Fruit fly (Drosophila melanogaster): ENCODE results near the gene FER.
A peak's percentile ranks its signal among the peaks of the same experiment; 100 is the strongest.

The FER gene

dm6 chr3R:9419300-9419652 is 24.9 kb upstream of the FER start (continued):
- no peak for TF ChIP-seq CG1832 (GFP tag; optimal IDR thresholded peaks at IDR 0.05)
- TF ChIP-seq bsh (GFP tag; optimal IDR thresholded peaks at IDR 0.05) = peak in 1 of 2 experiments; percentile 26
- peak; percentile 33 for TF ChIP-seq CG10543 (GFP tag; optimal IDR thresholded peaks at IDR 0.05)
- TF ChIP-seq CG2678 (tag; optimal IDR thresholded peaks at IDR 0.05) = no peak
- no peak for TF ChIP-seq Dp (GFP tag; optimal IDR thresholded peaks at IDR 0.05)
- TF ChIP-seq zf30C (GFP tag; optimal IDR thresholded peaks at IDR 0.05) = no peak
- TF ChIP-seq Sox102F (GFP tag; optimal IDR thresholded peaks at IDR 0.05) = no peak
- peak; percentile 23 for TF ChIP-seq Fer3 (tag; optimal IDR thresholded peaks at IDR 0.05)
- TF ChIP-seq CG4820 (GFP tag; optimal IDR thresholded peaks at IDR 0.05) = no peak
- TF ChIP-seq caup (GFP tag; optimal IDR thresholded peaks at IDR 0.05; ENCODE audit: severe bottlenecking) = no peak
- TF ChIP-seq odd (GFP tag; optimal IDR thresholded peaks at IDR 0.05) = no peak
- TF ChIP-seq sna (GFP tag; IDR thresholded peaks at IDR 0.05; ENCODE audit: partially characterized antibody) = no peak
- peak; percentile 22 for TF ChIP-seq ERR (GFP tag; optimal IDR thresholded peaks at IDR 0.05)
- no peak for TF ChIP-seq Dip2 (GFP tag; IDR thresholded peaks at IDR 0.05)
- no peak for TF ChIP-seq Six4 (GFP tag; optimal IDR thresholded peaks at IDR 0.05)
- no peak for TF ChIP-seq CG5245 (GFP tag; optimal IDR thresholded peaks at IDR 0.05)
- TF ChIP-seq CG9797 (GFP tag; optimal IDR thresholded peaks at IDR 0.05) = no peak
- peak; percentile 25 for TF ChIP-seq Hand (GFP tag; optimal IDR thresholded peaks at IDR 0.05)
- TF ChIP-seq tx (GFP tag; optimal IDR thresholded peaks at IDR 0.05) = no peak
- no peak for TF ChIP-seq CG8281 (tag; optimal IDR thresholded peaks at IDR 0.05)
- no peak for TF ChIP-seq CG10654 (GFP tag; optimal IDR thresholded peaks at IDR 0.05)
- no peak for TF ChIP-seq cas (GFP tag; IDR thresholded peaks at IDR 0.05)
- TF ChIP-seq CG14965 (GFP tag; optimal IDR thresholded peaks at IDR 0.05; ENCODE audit: borderline replicate concordance) = no peak
- peak; percentile 99 for TF ChIP-seq Trl (optimal IDR thresholded peaks at IDR 0.05)
- TF ChIP-seq Trl (GFP tag; optimal IDR thresholded peaks at IDR 0.05) = peak; percentile 86
- no peak for TF ChIP-seq Aef1 (GFP tag; IDR thresholded peaks at IDR 0.05)
- TF ChIP-seq CG6689 (GFP tag; IDR thresholded peaks at IDR 0.05) = no peak
- peak; percentile 61 for TF ChIP-seq her (GFP tag; optimal IDR thresholded peaks at IDR 0.05)
- TF ChIP-seq ranshi (GFP tag; IDR thresholded peaks at IDR 0.05) = no peak
- TF ChIP-seq knrl (GFP tag; IDR thresholded peaks at IDR 0.05; ENCODE audit: partially characterized antibody) = no peak
- no peak for TF ChIP-seq CG12219 (GFP tag; optimal IDR thresholded peaks at IDR 0.05)
- no peak for TF ChIP-seq btn (GFP tag; optimal IDR thresholded peaks at IDR 0.05)
- TF ChIP-seq pros (GFP tag; optimal IDR thresholded peaks at IDR 0.05) = no peak
- no peak for TF ChIP-seq HLH4C (GFP tag; IDR thresholded peaks at IDR 0.05; ENCODE audit: partially characterized antibody)
- TF ChIP-seq BtbVII (GFP tag; optimal IDR thresholded peaks at IDR 0.05) = peak; percentile 39
- TF ChIP-seq onecut (GFP tag; IDR thresholded peaks at IDR 0.05) = peak; percentile 83
- no peak for TF ChIP-seq Ravus (GFP tag; IDR thresholded peaks at IDR 0.05)
- no peak for TF ChIP-seq eyg (GFP tag; optimal IDR thresholded peaks at IDR 0.05)
- peak; percentile 72 for TF ChIP-seq CG34376 (GFP tag; optimal IDR thresholded peaks at IDR 0.05)
- no peak for TF ChIP-seq unpg (GFP tag; optimal IDR thresholded peaks at IDR 0.05)
- TF ChIP-seq kay (GFP tag; optimal IDR thresholded peaks at IDR 0.05) = no peak
- TF ChIP-seq Med (GFP tag) = peak; percentile 73
- no peak for TF ChIP-seq CG3995 (GFP tag; optimal IDR thresholded peaks at IDR 0.05)
- TF ChIP-seq Fer1 (GFP tag; optimal IDR thresholded peaks at IDR 0.05) = peak; percentile 41
- no peak for TF ChIP-seq ssp (GFP tag; IDR thresholded peaks at IDR 0.05)
- TF ChIP-seq ATbp (GFP tag; optimal IDR thresholded peaks at IDR 0.05) = no peak
- no peak for TF ChIP-seq CG33213 (GFP tag; optimal IDR thresholded peaks at IDR 0.05)
- no peak for TF ChIP-seq Abd-B (GFP tag; optimal IDR thresholded peaks at IDR 0.05)
- TF ChIP-seq CG1024 (GFP tag; IDR thresholded peaks at IDR 0.05) = no peak
- TF ChIP-seq az2 (GFP tag; optimal IDR thresholded peaks at IDR 0.05) = no peak
- no peak for TF ChIP-seq CG1233 (GFP tag; optimal IDR thresholded peaks at IDR 0.05)
- no peak for TF ChIP-seq oc (tag; optimal IDR thresholded peaks at IDR 0.05)

Data from whole organism, embryonic.